Worm (Caenorhabditis elegans): ENCODE measurements around the gene spp-4.
A peak's percentile ranks its signal among the peaks of the same experiment; 100 is the strongest.

The spp-4 gene

DNA sequence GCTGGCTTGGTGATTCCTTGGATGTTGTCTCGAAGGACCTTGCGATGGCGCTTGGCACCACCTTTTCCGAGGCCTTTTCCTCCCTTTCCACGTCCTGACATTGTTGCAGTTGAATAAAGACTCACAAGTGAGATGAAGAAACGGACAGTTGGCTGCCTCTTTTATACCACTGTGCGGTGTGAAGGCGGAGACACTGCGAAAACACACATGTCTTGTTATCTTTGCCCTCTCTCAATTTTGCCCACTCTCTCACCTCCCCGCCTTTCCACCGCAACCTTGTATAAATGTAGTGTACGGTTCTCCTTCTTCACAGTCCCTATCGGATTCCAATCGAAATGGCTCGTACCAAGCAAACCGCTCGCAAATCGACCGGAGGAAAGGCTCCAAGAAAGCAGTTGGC lies 8.8 kb downstream of the spp-4 start, which contains the start of the genes his-38 and his-40:
TSS of gene his-38 (minus strand) at position 101 of the 400 bp plus-strand sequence.
TSS of gene his-40 (plus strand) at position 336 of the 400 bp plus-strand sequence.
- TF ChIP-seq flt-1 (GFP tag; IDR thresholded peaks at IDR 0.05) (peak; percentile 67; the same call in 1 of the 2 replicates), ztf-29 (GFP tag; IDR thresholded peaks at IDR 0.05) (no peak), tab-1 (GFP tag; IDR thresholded peaks at IDR 0.05) (no peak), ref-1 (GFP tag; conservative IDR thresholded peaks at IDR 0.05) (no peak)

- no peak for TF ChIP-seq med-1 (GFP tag; optimal IDR thresholded peaks at IDR 0.05; ENCODE audit: insufficient read depth)
- no peak for TF ChIP-seq ztf-29 (GFP tag; IDR thresholded peaks at IDR 0.05)
- no peak for TF ChIP-seq T22C8.4 (GFP tag; IDR thresholded peaks at IDR 0.05)
- TF ChIP-seq klf-2 (GFP tag; conservative IDR thresholded peaks at IDR 0.05), result no peak
- no peak for TF ChIP-seq flt-1 (GFP tag; IDR thresholded peaks at IDR 0.05)
- no peak for TF ChIP-seq cog-1 (tag; optimal IDR thresholded peaks at IDR 0.05)
- TF ChIP-seq ztf-23 (GFP tag; IDR thresholded peaks at IDR 0.05), result no peak
- TF ChIP-seq ref-1 (GFP tag; conservative IDR thresholded peaks at IDR 0.05), result no peak
- TF ChIP-seq tab-1 (GFP tag; IDR thresholded peaks at IDR 0.05), result no peak
Observed at ce11 chrX:7306434-7306833, 12.1 kb downstream of the spp-4 start.

DNA sequence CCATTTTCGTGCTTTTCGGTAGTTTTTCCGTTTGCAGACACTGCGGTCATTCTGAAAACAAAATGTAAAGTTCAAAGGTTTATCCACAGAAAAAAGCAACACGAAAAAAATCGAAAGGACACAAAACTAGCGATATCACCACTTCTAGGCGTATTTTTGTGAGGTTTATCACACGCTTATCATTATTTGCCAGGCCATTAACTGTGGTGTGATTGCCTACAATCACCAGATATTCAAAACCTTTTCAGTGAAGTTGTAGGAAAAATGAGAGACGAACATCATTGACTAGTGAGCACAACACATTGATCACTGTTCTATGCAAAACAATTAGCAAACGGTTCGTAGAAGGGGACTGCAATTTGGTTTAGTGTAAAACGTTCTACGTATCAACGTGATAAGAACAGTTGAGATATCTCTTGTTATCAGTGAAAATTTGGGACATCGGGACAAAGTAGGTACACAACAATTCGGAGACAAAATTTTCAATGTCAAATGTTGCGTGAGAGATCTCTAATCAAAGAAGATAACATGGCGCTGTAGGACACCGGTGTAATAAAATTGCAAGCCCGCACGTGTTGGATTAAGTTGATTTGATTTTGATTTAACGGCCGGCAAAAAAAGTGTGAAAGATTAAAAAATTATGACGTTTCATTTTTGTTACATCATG lies 12.9 kb downstream of the spp-4 start, which contains the start of gene sur-5:
TSS of gene sur-5 (minus strand) at position 51 of the 667 bp plus-strand sequence.
- no peak for TF ChIP-seq T22C8.4 (GFP tag; IDR thresholded peaks at IDR 0.05)
- TF ChIP-seq ztf-23 (GFP tag; IDR thresholded peaks at IDR 0.05), result no peak
- TF ChIP-seq tab-1 (GFP tag; IDR thresholded peaks at IDR 0.05), result no peak
- TF ChIP-seq ref-1 (GFP tag; conservative IDR thresholded peaks at IDR 0.05), result no peak
- TF ChIP-seq flt-1 (GFP tag; IDR thresholded peaks at IDR 0.05), result no peak
- TF ChIP-seq klf-2 (GFP tag; conservative IDR thresholded peaks at IDR 0.05), result no peak
- no peak for TF ChIP-seq cog-1 (tag; optimal IDR thresholded peaks at IDR 0.05)
- no peak for TF ChIP-seq med-1 (GFP tag; optimal IDR thresholded peaks at IDR 0.05; ENCODE audit: insufficient read depth)
- no peak for TF ChIP-seq ztf-29 (GFP tag; IDR thresholded peaks at IDR 0.05)

ce11 chrX:7303115-7303514 lies 15.4 kb downstream of the spp-4 start:
- TF ChIP-seq tab-1 (GFP tag; IDR thresholded peaks at IDR 0.05), result no peak
- no peak for TF ChIP-seq T22C8.4 (GFP tag; IDR thresholded peaks at IDR 0.05)
- TF ChIP-seq ztf-29 (GFP tag; IDR thresholded peaks at IDR 0.05), result no peak
- TF ChIP-seq flt-1 (GFP tag; IDR thresholded peaks at IDR 0.05), result no peak
- TF ChIP-seq klf-2 (GFP tag; conservative IDR thresholded peaks at IDR 0.05), result no peak
- TF ChIP-seq med-1 (GFP tag; optimal IDR thresholded peaks at IDR 0.05; ENCODE audit: insufficient read depth), result no peak
- no peak for TF ChIP-seq cog-1 (tag; optimal IDR thresholded peaks at IDR 0.05)
- no peak for TF ChIP-seq ztf-23 (GFP tag; IDR thresholded peaks at IDR 0.05)
- TF ChIP-seq ref-1 (GFP tag; conservative IDR thresholded peaks at IDR 0.05), result no peak

DNA sequence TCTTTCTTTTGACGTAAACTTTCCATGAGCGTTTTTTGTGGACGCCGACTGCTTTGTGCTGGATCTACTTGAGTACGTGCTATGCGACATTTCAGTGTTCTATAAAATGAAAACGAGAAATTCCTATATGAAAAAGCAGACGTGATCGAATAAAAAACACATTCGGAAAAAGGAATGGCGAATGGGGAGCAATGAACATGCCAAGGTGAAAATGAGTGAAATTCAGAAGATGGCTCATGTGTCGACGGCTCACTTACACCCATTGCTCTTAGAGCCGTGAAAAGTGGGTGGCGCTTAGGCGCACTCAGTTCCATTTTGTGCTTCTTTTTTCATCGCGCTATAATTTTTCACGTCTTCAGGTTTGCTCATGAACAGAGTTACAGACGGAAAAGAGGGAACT lies 19.9 kb downstream of the spp-4 start, which contains the start of gene K03A1.4:
TSS of gene K03A1.4 (minus strand) at position 101 of the 400 bp plus-strand sequence.
- no peak for TF ChIP-seq ref-1 (GFP tag; conservative IDR thresholded peaks at IDR 0.05)
- TF ChIP-seq tab-1 (GFP tag; IDR thresholded peaks at IDR 0.05), result no peak
- TF ChIP-seq T22C8.4 (GFP tag; IDR thresholded peaks at IDR 0.05), result no peak
- TF ChIP-seq cog-1 (tag; optimal IDR thresholded peaks at IDR 0.05), result no peak
- TF ChIP-seq ztf-29 (GFP tag; IDR thresholded peaks at IDR 0.05), result no peak
- no peak for TF ChIP-seq med-1 (GFP tag; optimal IDR thresholded peaks at IDR 0.05; ENCODE audit: insufficient read depth)
- no peak for TF ChIP-seq klf-2 (GFP tag; conservative IDR thresholded peaks at IDR 0.05)
- no peak for TF ChIP-seq ztf-23 (GFP tag; IDR thresholded peaks at IDR 0.05)
- TF ChIP-seq flt-1 (GFP tag; IDR thresholded peaks at IDR 0.05), result no peak

DNA sequence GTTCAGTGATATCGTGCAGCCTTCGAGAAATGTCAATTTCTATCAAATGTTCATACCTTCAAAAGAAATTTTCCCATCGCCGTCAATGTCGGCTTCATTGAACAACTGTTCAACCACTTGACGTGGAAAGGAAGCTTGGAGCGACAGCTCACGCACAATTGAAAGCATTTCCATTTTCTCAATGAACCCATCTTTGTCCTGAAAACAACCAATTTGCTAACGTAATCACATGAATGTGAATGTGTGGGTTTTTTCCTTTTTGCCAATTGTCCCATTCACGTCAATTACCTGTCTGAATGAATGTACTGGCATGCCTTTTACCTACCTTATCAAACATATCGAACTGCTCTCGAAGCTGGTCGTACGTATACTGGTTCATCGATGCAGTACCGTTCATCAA lies 22.2 kb downstream of the spp-4 start:
- no peak for TF ChIP-seq flt-1 (GFP tag; IDR thresholded peaks at IDR 0.05)
- TF ChIP-seq klf-2 (GFP tag; conservative IDR thresholded peaks at IDR 0.05), result no peak
- TF ChIP-seq T22C8.4 (GFP tag; IDR thresholded peaks at IDR 0.05), result no peak

DNA sequence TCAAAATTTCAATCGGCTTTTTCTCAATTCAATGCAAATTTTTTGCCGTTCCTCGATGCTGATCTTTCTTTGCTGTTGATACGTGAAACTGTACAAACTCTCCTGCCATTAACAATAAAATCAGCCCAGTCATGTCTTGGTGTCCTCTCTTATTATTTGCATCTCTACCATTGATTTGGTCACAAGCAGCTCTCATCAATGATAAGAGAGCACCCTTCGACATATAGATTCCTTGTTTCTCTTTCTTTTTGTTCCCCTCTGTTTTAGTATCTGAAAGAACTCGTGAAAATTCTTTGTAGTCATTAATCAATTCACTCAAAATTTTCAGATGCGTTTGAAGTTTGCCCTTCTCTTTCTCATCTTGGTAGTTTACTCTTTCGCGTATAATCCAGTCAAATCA lies 26.7 kb downstream of the spp-4 start, which contains the start of gene lron-7:
TSS of gene lron-7 (plus strand) at position 323 of the 400 bp plus-strand sequence.
- no peak for TF ChIP-seq tab-1 (GFP tag; IDR thresholded peaks at IDR 0.05)

DNA sequence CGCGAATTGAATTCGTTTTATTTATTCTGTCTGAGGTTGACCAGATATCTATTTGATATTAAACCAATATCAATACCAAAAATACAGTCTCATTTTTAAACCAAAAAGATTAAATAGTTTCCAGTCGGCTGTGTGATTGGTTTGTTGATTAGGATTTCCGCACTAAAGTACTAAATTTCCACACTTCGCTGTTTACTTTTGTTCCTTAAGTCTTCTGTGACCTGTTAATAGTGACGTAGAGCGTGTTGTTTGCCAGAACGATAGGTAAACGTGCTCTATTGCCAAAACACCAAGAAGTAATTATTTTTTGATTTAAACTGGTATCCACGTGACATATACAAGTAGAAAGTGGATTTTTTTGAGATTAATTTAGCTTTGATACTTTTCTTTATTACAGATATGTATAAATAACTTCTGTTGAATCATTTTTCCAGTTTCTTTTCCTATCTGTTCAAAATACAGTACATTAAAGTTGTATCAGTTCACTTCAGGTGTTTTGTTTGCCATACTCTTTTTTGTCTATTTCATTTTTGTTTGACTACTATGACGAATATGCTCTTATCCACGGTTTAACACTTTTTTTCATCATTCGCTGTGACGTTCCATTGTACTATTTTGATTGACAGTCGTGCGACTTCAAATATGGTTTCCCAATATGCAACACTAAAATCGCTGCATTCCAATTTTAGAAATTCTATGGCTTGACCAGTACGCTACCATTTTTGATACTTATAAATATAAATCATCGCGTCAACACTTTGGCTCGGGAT lies 27.5 kb downstream of the spp-4 start:
- TF ChIP-seq ztf-29 (GFP tag; IDR thresholded peaks at IDR 0.05) (no peak), tab-1 (GFP tag; IDR thresholded peaks at IDR 0.05) (no peak), T22C8.4 (GFP tag; IDR thresholded peaks at IDR 0.05) (no peak), flt-1 (GFP tag; IDR thresholded peaks at IDR 0.05) (no peak), klf-2 (GFP tag; conservative IDR thresholded peaks at IDR 0.05) (no peak), med-1 (GFP tag; optimal IDR thresholded peaks at IDR 0.05; ENCODE audit: insufficient read depth) (no peak), ref-1 (GFP tag; conservative IDR thresholded peaks at IDR 0.05) (no peak), cog-1 (tag; optimal IDR thresholded peaks at IDR 0.05) (no peak), ztf-23 (GFP tag; IDR thresholded peaks at IDR 0.05) (no peak)

DNA sequence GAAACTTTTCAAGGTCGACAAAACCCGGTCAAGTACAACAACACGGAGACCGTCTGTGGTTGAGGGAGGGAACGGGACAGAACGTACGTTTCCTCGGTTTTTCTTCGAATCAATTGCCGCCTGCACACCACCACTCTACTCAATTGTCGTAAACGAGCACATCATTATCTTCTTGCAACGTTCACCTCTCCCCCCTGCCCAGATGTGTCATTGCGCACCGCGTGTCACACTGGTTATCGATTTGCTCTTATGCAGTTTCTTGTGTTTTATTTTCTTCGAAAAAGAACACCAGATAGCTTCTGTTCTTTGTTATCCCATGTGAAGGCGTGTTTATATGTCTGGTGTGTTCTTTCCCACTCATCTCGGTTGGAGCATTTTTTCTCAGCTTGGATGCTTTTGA lies 29.0 kb downstream of the spp-4 start:
- TF ChIP-seq klf-2 (GFP tag; conservative IDR thresholded peaks at IDR 0.05), result no peak
- no peak for TF ChIP-seq tab-1 (GFP tag; IDR thresholded peaks at IDR 0.05)
- no peak for TF ChIP-seq flt-1 (GFP tag; IDR thresholded peaks at IDR 0.05)
- no peak for TF ChIP-seq ref-1 (GFP tag; conservative IDR thresholded peaks at IDR 0.05)
- no peak for TF ChIP-seq med-1 (GFP tag; optimal IDR thresholded peaks at IDR 0.05; ENCODE audit: insufficient read depth)
- no peak for TF ChIP-seq ztf-29 (GFP tag; IDR thresholded peaks at IDR 0.05)
- TF ChIP-seq T22C8.4 (GFP tag; IDR thresholded peaks at IDR 0.05), result no peak
- no peak for TF ChIP-seq ztf-23 (GFP tag; IDR thresholded peaks at IDR 0.05)
- TF ChIP-seq cog-1 (tag; optimal IDR thresholded peaks at IDR 0.05), result no peak

Data from whole organism, midembryonic.